Worm (Caenorhabditis elegans): ENCODE data around the gene F55A11.4.
A peak's percentile ranks its signal among the peaks of the same experiment; 100 is the strongest.

The F55A11.4 gene

ce11 chrV:11751480-11751879 is 18.8 kb upstream of the F55A11.4 start:
- TF ChIP-seq hlh-30 (tag; optimal IDR thresholded peaks at IDR 0.05; ENCODE audit: insufficient read depth): no peak
- TF ChIP-seq nhr-111 (GFP tag; optimal IDR thresholded peaks at IDR 0.05): no peak
- TF ChIP-seq aly-2 (tag; optimal IDR thresholded peaks at IDR 0.05): no peak
- no peak for TF ChIP-seq ceh-44 (GFP tag; IDR thresholded peaks at IDR 0.05)
- TF ChIP-seq unc-130 (GFP tag; optimal IDR thresholded peaks at IDR 0.05): no peak
- no peak for TF ChIP-seq nhr-11 (tag; optimal IDR thresholded peaks at IDR 0.05)
- TF ChIP-seq dmd-8 (GFP tag; IDR thresholded peaks at IDR 0.05): no peak
- TF ChIP-seq daf-19 (GFP tag; conservative IDR thresholded peaks at IDR 0.05): no peak
- no peak for TF ChIP-seq Y5F2A.4 (GFP tag; optimal IDR thresholded peaks at IDR 0.05)

- TF ChIP-seq nhr-76 (tag; optimal IDR thresholded peaks at IDR 0.05) (no peak), dmd-6 (GFP tag; IDR thresholded peaks at IDR 0.05) (peak; percentile 70), dve-1 (tag; optimal IDR thresholded peaks at IDR 0.05; ENCODE audit: insufficient read depth) (peak; percentile 14), rbr-2 (tag; optimal IDR thresholded peaks at IDR 0.05) (no peak), lin-1 (GFP tag; IDR thresholded peaks at IDR 0.05) (no peak), hlh-11 (tag; optimal IDR thresholded peaks at IDR 0.05) (peak; percentile 51), lir-3 (tag; optimal IDR thresholded peaks at IDR 0.05) (no peak), nhr-28 (tag; optimal IDR thresholded peaks at IDR 0.05) (peak; percentile 55), ceh-20 (GFP tag; IDR thresholded peaks at IDR 0.05) (no peak)
Observed at ce11 chrV:11755848-11756247, 14.4 kb upstream of the F55A11.4 start.

- TF ChIP-seq rbr-2 (tag; optimal IDR thresholded peaks at IDR 0.05): no peak
- peak; percentile 6 for TF ChIP-seq ces-1 (GFP tag; optimal IDR thresholded peaks at IDR 0.05)
Observed at ce11 chrV:11757358-11757757, 12.9 kb upstream of the F55A11.4 start, which contains the start of gene smoc-1. TSS of gene smoc-1 (plus strand) at chrV:11757658.

- no peak for TF ChIP-seq nhr-42 (GFP tag; IDR thresholded peaks at IDR 0.05)
- no peak for TF ChIP-seq rbr-2 (tag; optimal IDR thresholded peaks at IDR 0.05)
Observed at ce11 chrV:11758635-11759034, 11.6 kb upstream of the F55A11.4 start, which contains the start of gene T04F3.3. TSS of gene T04F3.3 (plus strand) at chrV:11758935.

ce11 chrV:11760371-11760770 is 9.9 kb upstream of the F55A11.4 start, which contains the start of gene T04F3.5:
TSS of gene T04F3.5 (plus strand) at chrV:11760671.
- no peak for TF ChIP-seq ces-1 (GFP tag; optimal IDR thresholded peaks at IDR 0.05)
- no peak for TF ChIP-seq F49E8.2 (tag; optimal IDR thresholded peaks at IDR 0.05; ENCODE audit: borderline replicate concordance)
- TF ChIP-seq nhr-77 (tag; optimal IDR thresholded peaks at IDR 0.05): no peak
- TF ChIP-seq vab-7 (GFP tag; IDR thresholded peaks at IDR 0.05): no peak
- no peak for TF ChIP-seq F37D6.2 (tag; optimal IDR thresholded peaks at IDR 0.05)
- no peak for TF ChIP-seq daf-19 (GFP tag; conservative IDR thresholded peaks at IDR 0.05)
- TF ChIP-seq Y48G9A.11 (GFP tag; IDR thresholded peaks at IDR 0.05): no peak
- no peak for TF ChIP-seq spr-1 (tag; optimal IDR thresholded peaks at IDR 0.05)
- TF ChIP-seq egl-27 (tag; optimal IDR thresholded peaks at IDR 0.05): no peak
- no peak for TF ChIP-seq lin-39 (tag; optimal IDR thresholded peaks at IDR 0.05)
- no peak for TF ChIP-seq skn-1 (tag; optimal IDR thresholded peaks at IDR 0.05)
- TF ChIP-seq ceh-62 (tag; optimal IDR thresholded peaks at IDR 0.05): no peak
- TF ChIP-seq mxl-2 (GFP tag; conservative IDR thresholded peaks at IDR 0.05): no peak
- TF ChIP-seq lin-38 (GFP tag; IDR thresholded peaks at IDR 0.05): no peak

ce11 chrV:11762863-11763262 is 7.4 kb upstream of the F55A11.4 start, which contains the start of gene T04F3.4:
TSS of gene T04F3.4 (minus strand) at chrV:11763049.
- peak; percentile 31; the same call in 1 of the 2 replicates for TF ChIP-seq lin-38 (GFP tag; IDR thresholded peaks at IDR 0.05)
- 0 out of 2 replicates have a peak, but pooled peaks have one; percentile 58 for TF ChIP-seq zfp-3 (GFP tag; conservative IDR thresholded peaks at IDR 0.05)
- TF ChIP-seq lsy-2 (tag; optimal IDR thresholded peaks at IDR 0.05): peak in 1 of 2 experiments; percentile 55
- no peak for TF ChIP-seq php-3 (GFP tag; IDR thresholded peaks at IDR 0.05)
- TF ChIP-seq daf-16 (GFP tag; optimal IDR thresholded peaks at IDR 0.05): no peak
- TF ChIP-seq daf-16 (tag; optimal IDR thresholded peaks at IDR 0.05): peak; percentile 22
- TF ChIP-seq mes-2 (tag; optimal IDR thresholded peaks at IDR 0.05; ENCODE audit: poor library complexity, severe bottlenecking): no peak
- peak; percentile 13 for TF ChIP-seq T20F7.1 (GFP tag; optimal IDR thresholded peaks at IDR 0.05)
- TF ChIP-seq ceh-28 (tag; optimal IDR thresholded peaks at IDR 0.05): no peak
- TF ChIP-seq pqm-1 (tag; optimal IDR thresholded peaks at IDR 0.05): peak; percentile 28
- peak; percentile 23 for TF ChIP-seq dve-1 (tag; optimal IDR thresholded peaks at IDR 0.05; ENCODE audit: insufficient read depth)
